Fruit fly (Drosophila melanogaster) S2 (cell line): ENCODE data around the gene CG2267.

ENCODE experiments used
- CG8478 ChIP-seq: fragments of >200 bp; optimal IDR thresholded peaks from 2 replicates; lab custom pipeline; 2018
- CTCF ChIP-seq, 2 experiments: fragments of >200 bp; optimal IDR thresholded peaks; 2 replicates each; lab custom pipeline; 2018

CG2267 gene

dm6 chr3R:30628928-30629327, at the start of gene CG2267:
Gene CG2267, minus strand, starts transcription at chr3R:30629028.
- TF ChIP-seq CTCF (optimal IDR thresholded peaks at IDR 0.05; lab: Kevin White, UChicago) (no peak), CG8478 (lab: Kevin White, UChicago) (no peak)

- TF ChIP-seq CG8478 (lab: Kevin White, UChicago) = no peak
- no peak for TF ChIP-seq CTCF (optimal IDR thresholded peaks at IDR 0.05; lab: Kevin White, UChicago)
Observed at dm6 chr3R:30649661-30650060, 20.8 kb upstream of the CG2267 start, which contains the start of gene CG34433. Gene CG34433, plus strand, starts transcription at chr3R:30649961.

dm6 chr3R:30648851-30649250, 20.0 kb upstream of the CG2267 start, which contains the start of gene CG34432:
Gene CG34432, plus strand, starts transcription at chr3R:30649151.
- TF ChIP-seq CTCF (optimal IDR thresholded peaks at IDR 0.05; lab: Kevin White, UChicago) (no peak), CG8478 (lab: Kevin White, UChicago) (no peak)

dm6 chr3R:30648451-30648850, 19.6 kb upstream of the CG2267 start, which contains the start of gene PH4alphaPV:
Gene PH4alphaPV, minus strand, starts transcription at chr3R:30648551.
- TF ChIP-seq CTCF (optimal IDR thresholded peaks at IDR 0.05; lab: Kevin White, UChicago) (no peak), CG8478 (lab: Kevin White, UChicago) (no peak)

- TF ChIP-seq CTCF (optimal IDR thresholded peaks at IDR 0.05; lab: Kevin White, UChicago) (no peak), CG8478 (lab: Kevin White, UChicago) (no peak)
Observed at dm6 chr3R:30645780-30646179, 17.0 kb upstream of the CG2267 start, which contains the start of gene CG31013. Gene CG31013, minus strand, starts transcription at chr3R:30645880.

dm6 chr3R:30643240-30643639, 14.4 kb upstream of the CG2267 start:
- TF ChIP-seq CG8478 (lab: Kevin White, UChicago) (no peak), CTCF (optimal IDR thresholded peaks at IDR 0.05; lab: Kevin White, UChicago) (no peak)

dm6 chr3R:30621806-30622205, 7.0 kb downstream of the CG2267 start, which contains the start of gene CG44954:
Gene CG44954, minus strand, starts transcription at chr3R:30621906.
- TF ChIP-seq CG8478 (lab: Kevin White, UChicago) (no peak), CTCF (optimal IDR thresholded peaks at IDR 0.05; lab: Kevin White, UChicago) (no peak)

- TF ChIP-seq CTCF (optimal IDR thresholded peaks at IDR 0.05; lab: Kevin White, UChicago) (no peak), CG8478 (lab: Kevin White, UChicago) (no peak)
Observed at dm6 chr3R:30617457-30617856, 11.4 kb downstream of the CG2267 start.

dm6 chr3R:30616098-30616857, 12.6 kb downstream of the CG2267 start:
- TF ChIP-seq CG8478 (lab: Kevin White, UChicago) = no peak
- no peak for TF ChIP-seq CTCF (optimal IDR thresholded peaks at IDR 0.05; lab: Kevin White, UChicago)

dm6 chr3R:30605889-30606288, 22.9 kb downstream of the CG2267 start, which contains the start of gene CG31016:
Gene CG31016, plus strand, starts transcription at chr3R:30606189.
- no peak for TF ChIP-seq CTCF (optimal IDR thresholded peaks at IDR 0.05; lab: Kevin White, UChicago)
- TF ChIP-seq CG8478 (lab: Kevin White, UChicago) = no peak

- TF ChIP-seq CTCF (optimal IDR thresholded peaks at IDR 0.05; lab: Kevin White, UChicago) (no peak), CG8478 (lab: Kevin White, UChicago) (no peak)
Observed at dm6 chr3R:30603881-30604280, 24.9 kb downstream of the CG2267 start, which contains the start of gene PH4alphaNE3. Gene PH4alphaNE3, plus strand, starts transcription at chr3R:30604181.

dm6 chr3R:30601440-30602256, 27.2 kb downstream of the CG2267 start, which contains the start of the genes CG2246 and CG31021:
Gene CG2246, minus strand, starts transcription at chr3R:30601489.
Gene CG31021, plus strand, starts transcription at chr3R:30602206.
- peak; percentile 66 to 72 for TF ChIP-seq CTCF (optimal IDR thresholded peaks at IDR 0.05; lab: Kevin White, UChicago)
- no peak for TF ChIP-seq CG8478 (lab: Kevin White, UChicago)

- TF ChIP-seq CTCF (optimal IDR thresholded peaks at IDR 0.05; lab: Kevin White, UChicago) (no peak), CG8478 (lab: Kevin White, UChicago) (no peak)
Observed at dm6 chr3R:30600154-30601009, 28.4 kb downstream of the CG2267 start.
